Worm (Caenorhabditis elegans) whole organism, young adult: ENCODE measurements around the gene C56G2.15.

Source experiments
- bed-1 ChIP-seq: fragments of 200-800 bp; sonication (Bioruptor generic); IDR thresholded peaks from 2 replicates; pipeline ENCODE4 v1.3.6; 2022; ENCODE audit warnings: missing genetic modification reagents, missing genetic modification characterization, missing compliant biosample characterization
- snpc-4 ChIP-seq, 5 experiments: fragments of 150-350 bp in 1 of 5; sonication (generic microtip) in 4 of 5; optimal IDR thresholded peaks; 2 replicates each; lab custom pipeline; 2014 to 2018; ENCODE audit warnings: missing genetic modification characterization in 5 of 5, missing biosample characterization in 3 of 5, antibody characterized with exemption in 2 of 5, mild to moderate bottlenecking in 2 of 5, missing compliant biosample characterization in 2 of 5, missing genotype in 2 of 5, moderate library complexity in 2 of 5, missing genetic modification reagents in 1 of 5
- ztf-25 ChIP-seq: fragments of 200-800 bp; sonication (Bioruptor generic); IDR thresholded peaks from 2 replicates; pipeline ENCODE4 v1.3.6; 2022; ENCODE audit warnings: missing genetic modification reagents, missing genetic modification characterization, missing compliant biosample characterization

DNA sequence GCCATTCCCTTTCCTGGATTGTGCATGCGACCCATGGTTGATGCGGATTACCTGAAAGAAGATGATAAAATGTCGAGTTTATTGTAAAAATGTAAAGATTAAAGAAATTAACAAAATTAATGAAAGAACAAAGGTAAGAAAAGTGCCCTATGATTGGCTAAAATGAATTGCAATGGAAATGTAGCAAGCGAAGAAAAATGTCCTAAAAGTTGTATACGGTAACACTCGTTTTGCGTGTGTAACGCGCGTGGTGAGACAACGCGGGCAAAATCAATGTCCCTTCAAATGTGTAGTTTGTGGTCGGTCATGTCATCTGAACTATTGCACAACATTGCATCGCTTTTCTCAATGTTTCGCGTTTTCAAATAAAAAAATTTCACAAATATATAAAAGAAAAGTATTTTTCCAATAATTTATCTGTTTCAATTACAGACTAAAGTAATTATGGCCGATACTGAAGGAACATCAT is 7.3 kb upstream of the C56G2.15 start, which contains the start of the genes rps-13 and nfx-1:
- TF ChIP-seq snpc-4 (GFP tag; optimal IDR thresholded peaks at IDR 0.05; lab: Kevin White, UChicago) (peak; percentile 23), snpc-4 (tag; optimal IDR thresholded peaks at IDR 0.05; lab: Kevin White, UChicago) (peak; percentile 15 to 60 (median 42)), ztf-25 (GFP tag; lab: Robert Waterston, UW) (no peak), bed-1 (GFP tag; lab: Robert Waterston, UW) (no peak)
